Worm (Caenorhabditis elegans) whole organism, L1 larva: Measurements from ENCODE around the gene ari-2.
A peak's percentile ranks its signal among the peaks of the same experiment; 100 is the strongest.

Source experiments
- C04F5.9 ChIP-seq: sonication (generic microtip); optimal IDR thresholded peaks from 2 replicates; lab custom pipeline; 2016; ENCODE audit warnings: missing genetic modification characterization, missing compliant biosample characterization
- C16A3.4 ChIP-seq: fragments of 150-350 bp; optimal IDR thresholded peaks from 2 replicates; lab custom pipeline; 2014; ENCODE audit warnings: missing biosample characterization, missing genetic modification characterization
- Y116A8C.19 ChIP-seq: sonication (generic microtip); optimal IDR thresholded peaks from 2 replicates; lab custom pipeline; 2016; ENCODE audit warnings: missing compliant biosample characterization, missing genetic modification characterization, borderline replicate concordance
- aha-1 ChIP-seq: fragments of 150-350 bp; optimal IDR thresholded peaks from 2 replicates; lab custom pipeline; 2014; ENCODE audit warnings: missing biosample characterization, missing genetic modification characterization
- aly-2 ChIP-seq: fragments of 150-350 bp; optimal IDR thresholded peaks from 2 replicates; lab custom pipeline; 2014; ENCODE audit warnings: missing biosample characterization, missing genetic modification characterization
- ama-1 ChIP-seq: fragments of 150-350 bp; optimal IDR thresholded peaks from 2 replicates; lab custom pipeline; 2014
- ceh-82 ChIP-seq, 3 experiments: fragments of 150-350 bp in 1 of 3; sonication (generic microtip) in 2 of 3; optimal IDR thresholded peaks; 2 replicates each; lab custom pipeline; 2014 to 2017; ENCODE audit warnings: missing biosample characterization in 3 of 3, missing genetic modification characterization in 3 of 3
- ceh-90 ChIP-seq: sonication (generic microtip); optimal IDR thresholded peaks from 2 replicates; lab custom pipeline; 2016; ENCODE audit warnings: missing genetic modification characterization, missing compliant biosample characterization
- ces-1 ChIP-seq: fragments of 150-350 bp; optimal IDR thresholded peaks from 2 replicates; lab custom pipeline; 2014; ENCODE audit warnings: missing biosample characterization, missing genetic modification reagents, missing genetic modification characterization
- dsc-1 ChIP-seq: sonication (generic microtip); optimal IDR thresholded peaks from 2 replicates; lab custom pipeline; 2016; ENCODE audit warnings: mild to moderate bottlenecking, missing genetic modification characterization, missing compliant biosample characterization
- efl-1 ChIP-seq, 4 experiments: fragments of 150-350 bp; optimal IDR thresholded peaks in 3 of 4; peaks in 1 of 4; 1 replicate in 1 of 4; 2 replicates in 3 of 4; lab custom pipeline; 2014; ENCODE audit warnings: missing biosample characterization in 2 of 4, missing genetic modification characterization in 2 of 4, missing genetic modification reagents in 2 of 4
- efl-3 ChIP-seq: fragments of 200-800 bp; sonication (Bioruptor generic); optimal IDR thresholded peaks from 2 replicates; lab custom pipeline; 2018; ENCODE audit warnings: mild to moderate bottlenecking, missing genetic modification characterization, missing compliant biosample characterization
- egl-27 ChIP-seq, 2 experiments: fragments of 150-350 bp in 1 of 2; sonication (generic microtip); optimal IDR thresholded peaks; 3 replicates each; lab custom pipeline; 2017 to 2018; ENCODE audit warnings: missing biosample characterization in 2 of 2, missing genetic modification characterization in 2 of 2, missing genetic modification reagents in 2 of 2
- elt-2 ChIP-seq: sonication (generic microtip); optimal IDR thresholded peaks from 2 replicates; lab custom pipeline; 2016; ENCODE audit warnings: missing genetic modification characterization, mild to moderate bottlenecking, inconsistent platforms, missing compliant biosample characterization, missing genetic modification reagents
- elt-3 ChIP-seq, 6 experiments: fragments of 150-350 bp in 1 of 6; sonication (generic microtip); optimal IDR thresholded peaks; 2 replicates each; lab custom pipeline; 2017 to 2018; ENCODE audit warnings: missing biosample characterization in 6 of 6, missing genetic modification characterization in 6 of 6, inconsistent platforms in 1 of 6
- ets-5 ChIP-seq: fragments of 200-800 bp; sonication (Bioruptor generic); IDR thresholded peaks from 2 replicates; pipeline ENCODE4 v1.3.6; 2022; ENCODE audit warnings: missing genetic modification characterization, missing compliant biosample characterization
- fkh-10 ChIP-seq: sonication (generic microtip); optimal IDR thresholded peaks from 2 replicates; lab custom pipeline; 2017; ENCODE audit warnings: missing biosample characterization, missing genetic modification reagents, missing genetic modification characterization
- fkh-4 ChIP-seq: sonication (generic microtip); optimal IDR thresholded peaks from 2 replicates; lab custom pipeline; 2016; ENCODE audit warnings: missing compliant biosample characterization, missing genetic modification characterization, borderline replicate concordance
- fkh-8 ChIP-seq: sonication (generic microtip); optimal IDR thresholded peaks from 2 replicates; lab custom pipeline; 2016; ENCODE audit warnings: mild to moderate bottlenecking, missing genetic modification characterization, missing compliant biosample characterization
- fos-1 ChIP-seq: fragments of 150-350 bp; optimal IDR thresholded peaks from 2 replicates; lab custom pipeline; 2014; ENCODE audit warnings: missing biosample characterization, missing genetic modification characterization
- grh-1 ChIP-seq: fragments of 200-800 bp; sonication (Bioruptor generic); IDR thresholded peaks from 2 replicates; pipeline ENCODE4 v1.3.6; 2022; ENCODE audit warnings: missing genetic modification reagents, missing genetic modification characterization, missing compliant biosample characterization
- hlh-17 ChIP-seq: fragments of 200-800 bp; sonication (Bioruptor generic); optimal IDR thresholded peaks from 2 replicates; lab custom pipeline; 2018; ENCODE audit warnings: missing genetic modification characterization, mild to moderate bottlenecking, missing compliant biosample characterization, moderate library complexity, borderline replicate concordance
- hpl-2 ChIP-seq: fragments of 150-350 bp; optimal IDR thresholded peaks from 2 replicates; lab custom pipeline; 2014; ENCODE audit warnings: missing biosample characterization, missing genetic modification reagents, missing genetic modification characterization
- jun-1 ChIP-seq: fragments of 150-350 bp; optimal IDR thresholded peaks from 2 replicates; lab custom pipeline; 2014; ENCODE audit warnings: missing biosample characterization, missing genetic modification reagents, missing genetic modification characterization
- lin-13 ChIP-seq: fragments of 150-350 bp; optimal IDR thresholded peaks from 2 replicates; lab custom pipeline; 2014; ENCODE audit warnings: missing biosample characterization, missing genetic modification reagents, missing genetic modification characterization
- lin-15B ChIP-seq: fragments of 150-350 bp; sonication (generic microtip); optimal IDR thresholded peaks from 3 replicates; lab custom pipeline; 2014; ENCODE audit warnings: missing biosample characterization, missing genetic modification characterization
- lin-39 ChIP-seq: fragments of 150-350 bp; optimal IDR thresholded peaks from 2 replicates; lab custom pipeline; 2014; ENCODE audit warnings: missing biosample characterization, missing genetic modification reagents, missing genetic modification characterization
- lir-3 ChIP-seq: sonication (generic microtip); optimal IDR thresholded peaks from 2 replicates; lab custom pipeline; 2016; ENCODE audit warnings: mild to moderate bottlenecking, missing genetic modification characterization, moderate library complexity, missing compliant biosample characterization; ENCODE audit not compliant: poor library complexity
- mdl-1 ChIP-seq, 2 experiments: fragments of 150-350 bp; optimal IDR thresholded peaks; 2 replicates each; lab custom pipeline; 2014 to 2017; ENCODE audit warnings: missing biosample characterization in 2 of 2, missing genetic modification characterization in 2 of 2, inconsistent platforms in 1 of 2
- nhr-20 ChIP-seq: sonication (generic microtip); optimal IDR thresholded peaks from 2 replicates; lab custom pipeline; 2016; ENCODE audit warnings: mild to moderate bottlenecking, missing genetic modification characterization, missing compliant biosample characterization
- nhr-77 ChIP-seq: fragments of 150-350 bp; optimal IDR thresholded peaks from 2 replicates; lab custom pipeline; 2014; ENCODE audit warnings: missing biosample characterization, missing genetic modification characterization
- nhr-84 ChIP-seq: sonication (generic microtip); optimal IDR thresholded peaks from 2 replicates; lab custom pipeline; 2017; ENCODE audit warnings: missing biosample characterization, missing genetic modification characterization
- nhr-85 ChIP-seq: sonication (generic microtip); peaks from one replicate; lab custom pipeline; 2016; ENCODE audit warnings: missing genetic modification characterization, inconsistent platforms, missing compliant biosample characterization
- nhr-90 ChIP-seq: sonication (generic microtip); optimal IDR thresholded peaks from 2 replicates; lab custom pipeline; 2016; ENCODE audit warnings: mild to moderate bottlenecking, missing genetic modification characterization, missing compliant biosample characterization; ENCODE audit not compliant: poor library complexity
- pag-3 ChIP-seq: sonication (generic microtip); optimal IDR thresholded peaks from 2 replicates; lab custom pipeline; 2017; ENCODE audit warnings: missing genetic modification characterization, mild to moderate bottlenecking, missing compliant biosample characterization, antibody characterized with exemption, borderline replicate concordance; ENCODE audit not compliant: insufficient read depth
- pax-3 ChIP-seq: fragments of 200-800 bp; sonication (Bioruptor generic); optimal IDR thresholded peaks from 2 replicates; lab custom pipeline; 2018; ENCODE audit warnings: mild to moderate bottlenecking, missing genetic modification characterization, moderate library complexity, missing compliant biosample characterization
- pqm-1 ChIP-seq: sonication (generic microtip); optimal IDR thresholded peaks from 3 replicates; lab custom pipeline; 2017; ENCODE audit warnings: missing biosample characterization, missing genetic modification characterization
- rnt-1 ChIP-seq: sonication (generic microtip); optimal IDR thresholded peaks from 2 replicates; lab custom pipeline; 2016; ENCODE audit warnings: mild to moderate bottlenecking, missing genetic modification characterization, moderate library complexity, missing compliant biosample characterization
- skn-1 ChIP-seq: fragments of 150-350 bp; optimal IDR thresholded peaks from 2 replicates; lab custom pipeline; 2014; ENCODE audit warnings: missing biosample characterization, missing genetic modification characterization
- snpc-4 ChIP-seq: fragments of 150-350 bp; optimal IDR thresholded peaks from 2 replicates; lab custom pipeline; 2014; ENCODE audit warnings: missing biosample characterization, missing genetic modification characterization
- sptf-1 ChIP-seq: fragments of 150-350 bp; optimal IDR thresholded peaks from 2 replicates; lab custom pipeline; 2014; ENCODE audit warnings: missing biosample characterization, missing genetic modification characterization
- sup-37 ChIP-seq: fragments of 200-800 bp; sonication (Bioruptor generic); optimal IDR thresholded peaks from 2 replicates; lab custom pipeline; 2018; ENCODE audit warnings: mild to moderate bottlenecking, missing genetic modification characterization, missing compliant biosample characterization
- tbx-2 ChIP-seq: sonication (generic microtip); optimal IDR thresholded peaks from 2 replicates; lab custom pipeline; 2016; ENCODE audit warnings: missing genetic modification characterization, missing compliant biosample characterization
- tlp-1 ChIP-seq: fragments of 150-350 bp; optimal IDR thresholded peaks from 2 replicates; lab custom pipeline; 2014; ENCODE audit warnings: missing biosample characterization, missing genetic modification characterization
- unc-130 ChIP-seq: fragments of 150-350 bp; optimal IDR thresholded peaks from 2 replicates; lab custom pipeline; 2017; ENCODE audit warnings: missing biosample characterization, missing genetic modification characterization, inconsistent platforms
- unc-62 ChIP-seq: fragments of 150-350 bp; optimal IDR thresholded peaks from 2 replicates; lab custom pipeline; 2014; ENCODE audit warnings: missing biosample characterization, missing genetic modification reagents, missing genetic modification characterization
- vab-15 ChIP-seq: sonication (generic microtip); optimal IDR thresholded peaks from 2 replicates; lab custom pipeline; 2017; ENCODE audit warnings: missing genotype, mild to moderate bottlenecking, missing genetic modification characterization, missing compliant biosample characterization
- xbp-1 ChIP-seq: sonication (generic microtip); optimal IDR thresholded peaks from 2 replicates; lab custom pipeline; 2016; ENCODE audit warnings: missing genetic modification characterization, missing compliant biosample characterization
- zag-1 ChIP-seq: fragments of 150-350 bp; optimal IDR thresholded peaks from 2 replicates; lab custom pipeline; 2014; ENCODE audit warnings: missing biosample characterization, missing genetic modification characterization
- ztf-4 ChIP-seq: fragments of 150-350 bp; optimal IDR thresholded peaks from 2 replicates; lab custom pipeline; 2014; ENCODE audit warnings: missing biosample characterization, missing genetic modification characterization

ari-2 gene

ce11 chrIV:5544609-5545214 is 6.2 kb upstream of the ari-2 start, which contains the start of gene cec-6:
cec-6 (plus strand) TSS chrIV:5544860.
- TF ChIP-seq nhr-20 (tag; lab: Kevin White, UChicago) (no peak), fos-1 (tag; lab: Kevin White, UChicago) (no peak), aha-1 (tag; lab: Kevin White, UChicago) (no peak), hpl-2 (no peak), aly-2 (tag; lab: Kevin White, UChicago) (no peak), efl-1 (optimal IDR thresholded peaks at IDR 0.05; lab: Kevin White, UChicago) (no peak), efl-1 (GFP tag; optimal IDR thresholded peaks at IDR 0.05 in 1 of 2; lab: Kevin White, UChicago) (no peak), skn-1 (tag; lab: Kevin White, UChicago) (no peak), ets-5 (GFP tag; lab: Robert Waterston, UW) (no peak), ces-1 (GFP tag; lab: Kevin White, UChicago) (no peak), mdl-1 (tag; optimal IDR thresholded peaks at IDR 0.05; lab: Kevin White, UChicago) (no peak), rnt-1 (tag; lab: Kevin White, UChicago) (no peak), nhr-84 (tag; lab: Kevin White, UChicago) (no peak), lin-39 (no peak), nhr-77 (tag; lab: Kevin White, UChicago) (no peak), C04F5.9 (tag; lab: Kevin White, UChicago) (no peak), zag-1 (no peak), dsc-1 (tag; lab: Kevin White, UChicago) (no peak), grh-1 (no peak), vab-15 (no peak), xbp-1 (tag; lab: Kevin White, UChicago) (no peak)

- TF ChIP-seq egl-27 (tag; optimal IDR thresholded peaks at IDR 0.05; lab: Kevin White, UChicago), result no peak
- TF ChIP-seq ceh-90, result peak; percentile 37
- no peak for TF ChIP-seq nhr-84 (tag; lab: Kevin White, UChicago)
- no peak for TF ChIP-seq ama-1 (lab: Kevin White, UChicago)
- peak; percentile 28 for TF ChIP-seq snpc-4 (tag; lab: Kevin White, UChicago)
- peak; percentile 6 for TF ChIP-seq lin-13 (GFP tag; lab: Kevin White, UChicago)
- TF ChIP-seq fkh-4 (tag; lab: Kevin White, UChicago), result no peak
- TF ChIP-seq efl-1 (optimal IDR thresholded peaks at IDR 0.05; lab: Kevin White, UChicago), result peak; percentile 15 to 28
- peak; percentile 20 to 85 for TF ChIP-seq efl-1 (GFP tag; optimal IDR thresholded peaks at IDR 0.05 in 1 of 2; lab: Kevin White, UChicago)
- peak; percentile 65 for TF ChIP-seq lir-3 (tag; lab: Kevin White, UChicago)
- peak; percentile 20 for TF ChIP-seq nhr-85
- TF ChIP-seq ztf-4 (tag; lab: Kevin White, UChicago), result no peak
- no peak for TF ChIP-seq unc-130 (tag; lab: Kevin White, UChicago)
- no peak for TF ChIP-seq nhr-90
- peak; percentile 14 for TF ChIP-seq fkh-8 (tag; lab: Kevin White, UChicago)
- TF ChIP-seq efl-3 (GFP tag; lab: Kevin White, UChicago), result no peak
- peak; percentile 29 for TF ChIP-seq C16A3.4 (tag; lab: Kevin White, UChicago)
- no peak for TF ChIP-seq ets-5 (GFP tag; lab: Robert Waterston, UW)
- TF ChIP-seq skn-1 (tag; lab: Kevin White, UChicago), result peak; percentile 54
- no peak for TF ChIP-seq unc-62 (GFP tag; lab: Kevin White, UChicago)
- TF ChIP-seq lin-39, result no peak
- TF ChIP-seq Y116A8C.19 (tag; lab: Kevin White, UChicago), result no peak
- no peak for TF ChIP-seq sup-37 (GFP tag; lab: Kevin White, UChicago)
- no peak for TF ChIP-seq elt-2
- TF ChIP-seq pag-3, result peak; percentile 51
- no peak for TF ChIP-seq jun-1
- no peak for TF ChIP-seq tlp-1 (tag; lab: Kevin White, UChicago)
- no peak for TF ChIP-seq hlh-17 (GFP tag; lab: Kevin White, UChicago)
- TF ChIP-seq tbx-2, result no peak
- no peak for TF ChIP-seq ceh-82 (tag; optimal IDR thresholded peaks at IDR 0.05; lab: Kevin White, UChicago)
- peak; percentile 46 for TF ChIP-seq dsc-1 (tag; lab: Kevin White, UChicago)
- TF ChIP-seq sptf-1 (tag; lab: Kevin White, UChicago), result no peak
- TF ChIP-seq elt-3 (tag; optimal IDR thresholded peaks at IDR 0.05; lab: Kevin White, UChicago), result no peak
- no peak for TF ChIP-seq fkh-10 (GFP tag; lab: Kevin White, UChicago)
- TF ChIP-seq pqm-1, result no peak
- no peak for TF ChIP-seq pax-3 (tag; lab: Kevin White, UChicago)
- peak; percentile 30 for TF ChIP-seq lin-15B
- peak in 1 of 2 experiments; percentile 54 for TF ChIP-seq mdl-1 (tag; optimal IDR thresholded peaks at IDR 0.05; lab: Kevin White, UChicago)
Observed at ce11 chrIV:5548843-5549242, 2.1 kb upstream of the ari-2 start.
